Worm (Caenorhabditis elegans) whole organism, late embryonic: Measurements from ENCODE around the gene clec-88.

Experiments used
- F13H6.1 ChIP-seq: sonication (generic microtip); optimal IDR thresholded peaks from 2 replicates; lab custom pipeline; 2016; ENCODE audit warnings: missing genetic modification characterization, missing compliant biosample characterization
- T23F11.4 ChIP-seq: fragments of 200-800 bp; sonication (Bioruptor generic); optimal IDR thresholded peaks from 2 replicates; lab custom pipeline; 2018; ENCODE audit warnings: mild to moderate bottlenecking, missing genetic modification characterization, missing compliant biosample characterization
- ahr-1 ChIP-seq: sonication (generic microtip); optimal IDR thresholded peaks from 2 replicates; lab custom pipeline; 2016; ENCODE audit warnings: missing genetic modification characterization, missing compliant biosample characterization
- ceh-18 ChIP-seq: sonication (generic microtip); optimal IDR thresholded peaks from 2 replicates; lab custom pipeline; 2016; ENCODE audit warnings: missing genetic modification characterization, missing compliant biosample characterization
- ceh-19 ChIP-seq: fragments of 200-800 bp; sonication (Bioruptor generic); optimal IDR thresholded peaks from 2 replicates; lab custom pipeline; 2018; ENCODE audit warnings: mild to moderate bottlenecking, missing genetic modification characterization, missing compliant biosample characterization
- ceh-30 ChIP-seq: fragments of 150-350 bp; optimal IDR thresholded peaks from 2 replicates; lab custom pipeline; 2014; ENCODE audit warnings: missing biosample characterization, missing genetic modification characterization
- dve-1 ChIP-seq: sonication (generic microtip); optimal IDR thresholded peaks from 2 replicates; lab custom pipeline; 2017; ENCODE audit warnings: antibody characterized with exemption, mild to moderate bottlenecking, missing genetic modification characterization, missing compliant biosample characterization
- elt-2 ChIP-seq: sonication (generic microtip); optimal IDR thresholded peaks from 2 replicates; lab custom pipeline; 2016; ENCODE audit warnings: missing genetic modification reagents, missing genetic modification characterization, missing compliant biosample characterization
- nhr-11 ChIP-seq: fragments of 150-350 bp; optimal IDR thresholded peaks from 2 replicates; lab custom pipeline; 2014; ENCODE audit warnings: missing biosample characterization, missing genetic modification characterization
- npax-4 ChIP-seq: sonication (generic microtip); optimal IDR thresholded peaks from 2 replicates; lab custom pipeline; 2016; ENCODE audit warnings: missing genetic modification characterization, missing compliant biosample characterization
- pha-4 ChIP-seq: fragments of 150-350 bp; optimal IDR thresholded peaks from 2 replicates; lab custom pipeline; 2018; ENCODE audit warnings: missing biosample characterization, missing genetic modification reagents, missing genetic modification characterization
- pqm-1 ChIP-seq: sonication (generic microtip); optimal IDR thresholded peaks from 2 replicates; lab custom pipeline; 2016; ENCODE audit warnings: missing genetic modification characterization, missing compliant biosample characterization
- pros-1 ChIP-seq: fragments of 150-350 bp; optimal IDR thresholded peaks from 2 replicates; lab custom pipeline; 2014; ENCODE audit warnings: missing biosample characterization, missing genetic modification reagents, missing genetic modification characterization
- sox-4 ChIP-seq: sonication (generic microtip); optimal IDR thresholded peaks from 2 replicates; lab custom pipeline; 2017; ENCODE audit warnings: mild to moderate bottlenecking, missing genetic modification characterization, inconsistent platforms, missing compliant biosample characterization

- TF ChIP-seq ceh-30 (no peak), ceh-19 (GFP tag; lab: Kevin White, UChicago) (no peak), npax-4 (no peak), ahr-1 (tag; lab: Kevin White, UChicago) (no peak), T23F11.4 (GFP tag; lab: Kevin White, UChicago) (no peak), pqm-1 (tag; lab: Kevin White, UChicago) (no peak), elt-2 (tag; lab: Kevin White, UChicago) (peak; percentile 76), nhr-11 (tag; lab: Kevin White, UChicago) (no peak), pha-4 (tag; lab: Kevin White, UChicago) (no peak), F13H6.1 (tag; lab: Kevin White, UChicago) (no peak), dve-1 (tag; lab: Kevin White, UChicago) (no peak), ceh-18 (tag; lab: Kevin White, UChicago) (no peak), pros-1 (tag; lab: Kevin White, UChicago) (no peak), sox-4 (tag; lab: Kevin White, UChicago) (no peak)
These were observed 48.3 kb downstream of the clec-88 start for ce11 chrII:6413788-6414187.
